Fruit fly (Drosophila melanogaster) whole organism, embryonic: ENCODE measurements around the gene vers.
A peak's percentile ranks its signal among the peaks of the same experiment; 100 is the strongest.

ENCODE experiments used
- C15 ChIP-seq: fragments of 200-800 bp; sonication (Bioruptor generic); IDR thresholded peaks from 3 replicates; pipeline ENCODE4 v1.3.6; 2022; ENCODE audit warnings: missing biosample characterization, missing genetic modification characterization
- CG12391 ChIP-seq: fragments of 200-800 bp; sonication (Bioruptor generic); optimal IDR thresholded peaks from 3 replicates; lab custom pipeline; 2018; ENCODE audit warnings: missing biosample characterization, mild to moderate bottlenecking, missing genetic modification characterization, moderate library complexity
- CG16863 ChIP-seq: fragments of 200-800 bp; sonication (Bioruptor generic); optimal IDR thresholded peaks from 3 replicates; lab custom pipeline; 2016; ENCODE audit warnings: missing biosample characterization, missing genetic modification characterization
- CG17361 ChIP-seq: fragments of 200-800 bp; sonication (Bioruptor generic); IDR thresholded peaks from 3 replicates; pipeline ENCODE4 v1.3.6; 2022; ENCODE audit warnings: missing biosample characterization, missing genetic modification characterization
- CG17568 ChIP-seq: fragments of 200-800 bp; sonication (Bioruptor generic); optimal IDR thresholded peaks from 2 replicates; lab custom pipeline; 2018; ENCODE audit warnings: missing biosample characterization, mild to moderate bottlenecking, missing genetic modification characterization, moderate library complexity
- CG17612 ChIP-seq: fragments of 200-800 bp; sonication (Bioruptor generic); IDR thresholded peaks from 2 replicates; pipeline ENCODE4 v1.3.6; 2022; ENCODE audit warnings: missing biosample characterization, missing genetic modification characterization
- CG30403 ChIP-seq: fragments of 200-800 bp; sonication (Bioruptor generic); optimal IDR thresholded peaks from 3 replicates; lab custom pipeline; 2016; ENCODE audit warnings: missing biosample characterization, missing genetic modification characterization
- CG3065 ChIP-seq: fragments of 200-800 bp; sonication (Bioruptor generic); optimal IDR thresholded peaks from 2 replicates; lab custom pipeline; 2016; ENCODE audit warnings: missing biosample characterization, missing genetic modification characterization
- CG31441 ChIP-seq: fragments of 200-800 bp; sonication (Bioruptor generic); IDR thresholded peaks from 2 replicates; pipeline ENCODE4 v1.3.6; 2022; ENCODE audit warnings: missing biosample characterization, missing genetic modification characterization
- CG3163 ChIP-seq: fragments of 200-800 bp; sonication (Bioruptor generic); optimal IDR thresholded peaks from 3 replicates; lab custom pipeline; 2016; ENCODE audit warnings: missing biosample characterization, missing genetic modification characterization
- CG3407 ChIP-seq: fragments of 200-800 bp; sonication (Bioruptor generic); optimal IDR thresholded peaks from 2 replicates; lab custom pipeline; 2018; ENCODE audit warnings: missing biosample characterization, mild to moderate bottlenecking, missing genetic modification characterization
- CG3838 ChIP-seq: fragments of 200-800 bp; sonication (Bioruptor generic); optimal IDR thresholded peaks from 3 replicates; lab custom pipeline; 2016; ENCODE audit warnings: missing biosample characterization, missing genetic modification characterization
- CG4730 ChIP-seq: fragments of 200-800 bp; sonication (Bioruptor generic); IDR thresholded peaks from 2 replicates; pipeline ENCODE4 v1.3.6; 2022; ENCODE audit warnings: missing biosample characterization, missing genetic modification characterization
- CG6175 ChIP-seq: fragments of 200-800 bp; sonication (Bioruptor generic); IDR thresholded peaks from 3 replicates; pipeline ENCODE4 v1.3.6; 2022; ENCODE audit warnings: missing biosample characterization, missing genetic modification characterization
- CG6683 ChIP-seq: fragments of 200-800 bp; sonication (Bioruptor generic); optimal IDR thresholded peaks from 2 replicates; lab custom pipeline; 2017; ENCODE audit warnings: missing biosample characterization, mild to moderate bottlenecking, missing genetic modification characterization, missing genetic modification reagents
- CG7556 ChIP-seq: fragments of 200-800 bp; sonication (Bioruptor generic); optimal IDR thresholded peaks from 2 replicates; lab custom pipeline; 2017; ENCODE audit warnings: missing biosample characterization, mild to moderate bottlenecking, missing genetic modification characterization
- CG7928 ChIP-seq: fragments of 200-800 bp; sonication (Bioruptor generic); optimal IDR thresholded peaks from 2 replicates; lab custom pipeline; 2017; ENCODE audit warnings: missing biosample characterization, mild to moderate bottlenecking, missing genetic modification characterization
- CG7963 ChIP-seq: fragments of 200-800 bp; sonication (Bioruptor generic); IDR thresholded peaks from 3 replicates; pipeline ENCODE4 v1.3.6; 2022; ENCODE audit warnings: missing biosample characterization, missing genetic modification characterization; ENCODE audit not compliant: partially characterized antibody
- CG8388 ChIP-seq: fragments of 200-800 bp; sonication (Bioruptor generic); optimal IDR thresholded peaks from 2 replicates; lab custom pipeline; 2019; ENCODE audit warnings: missing biosample characterization, mild to moderate bottlenecking, missing genetic modification characterization, moderate library complexity
- CG8944 ChIP-seq: fragments of 200-800 bp; sonication (Bioruptor generic); optimal IDR thresholded peaks from 3 replicates; lab custom pipeline; 2016; ENCODE audit warnings: missing biosample characterization, missing genetic modification characterization
- CHES-1-like ChIP-seq: fragments of 200-800 bp; sonication (Bioruptor generic); optimal IDR thresholded peaks from 2 replicates; lab custom pipeline; 2016; ENCODE audit warnings: missing biosample characterization, missing genetic modification characterization
- Camta ChIP-seq: fragments of 200-800 bp; sonication (Bioruptor generic); optimal IDR thresholded peaks from 2 replicates; lab custom pipeline; 2016; ENCODE audit warnings: missing biosample characterization, missing genetic modification characterization
- D19A ChIP-seq: fragments of 200-800 bp; optimal IDR thresholded peaks from 3 replicates; lab custom pipeline; 2019; ENCODE audit warnings: missing biosample characterization, mild to moderate bottlenecking, missing genetic modification characterization, moderate library complexity
- Deaf1 ChIP-seq: fragments of 200-800 bp; optimal IDR thresholded peaks from 3 replicates; lab custom pipeline; 2019; ENCODE audit warnings: missing biosample characterization, mild to moderate bottlenecking, missing genetic modification characterization, moderate library complexity
- Dip2 ChIP-seq: fragments of 200-800 bp; sonication (Bioruptor generic); IDR thresholded peaks from 2 replicates; pipeline ENCODE4 v1.3.6; 2022; ENCODE audit warnings: missing biosample characterization, missing genetic modification characterization
- Dip3 ChIP-seq: fragments of 200-800 bp; sonication (Bioruptor generic); optimal IDR thresholded peaks from 3 replicates; lab custom pipeline; 2016; ENCODE audit warnings: missing biosample characterization, missing genetic modification characterization
- Dll ChIP-seq: fragments of 200-800 bp; sonication (Bioruptor generic); IDR thresholded peaks from 4 replicates; pipeline ENCODE4 v1.3.6; 2022; ENCODE audit warnings: missing biosample characterization, missing genetic modification characterization; ENCODE audit not compliant: partially characterized antibody
- GATAe ChIP-seq: fragments of 200-800 bp; sonication (Bioruptor generic); conservative IDR thresholded peaks from 2 replicates; pipeline ENCODE4 v1.3.6; 2022; ENCODE audit warnings: missing biosample characterization, missing genetic modification characterization
- HHEX ChIP-seq: fragments of 200-800 bp; sonication (Bioruptor generic); optimal IDR thresholded peaks from 3 replicates; lab custom pipeline; 2017; ENCODE audit warnings: missing biosample characterization, mild to moderate bottlenecking, missing genetic modification characterization, missing genetic modification reagents
- Jarid2 ChIP-seq: fragments of 200-800 bp; sonication (Bioruptor generic); optimal IDR thresholded peaks from 3 replicates; lab custom pipeline; 2017; ENCODE audit warnings: mild to moderate bottlenecking, missing biosample characterization, missing genetic modification reagents, missing genetic modification characterization
- Sry-β ChIP-seq: fragments of 200-800 bp; sonication (Bioruptor generic); optimal IDR thresholded peaks from 2 replicates; lab custom pipeline; 2018; ENCODE audit warnings: missing biosample characterization, mild to moderate bottlenecking, missing genetic modification characterization, moderate library complexity
- Xbp1 ChIP-seq: fragments of 200-800 bp; sonication (Bioruptor generic); optimal IDR thresholded peaks from 3 replicates; lab custom pipeline; 2016; ENCODE audit warnings: missing biosample characterization, mild to moderate bottlenecking, missing genetic modification characterization
- btn ChIP-seq: fragments of 200-800 bp; sonication (Bioruptor generic); optimal IDR thresholded peaks from 2 replicates; lab custom pipeline; 2016; ENCODE audit warnings: missing biosample characterization, missing genetic modification characterization
- fd3F ChIP-seq: fragments of 200-800 bp; sonication (Bioruptor generic); optimal IDR thresholded peaks from 2 replicates; lab custom pipeline; 2018; ENCODE audit warnings: missing biosample characterization, mild to moderate bottlenecking, missing genetic modification characterization, moderate library complexity
- gro ChIP-seq: fragments of 200-800 bp; sonication (Bioruptor generic); optimal IDR thresholded peaks from 2 replicates; lab custom pipeline; 2016; ENCODE audit warnings: missing biosample characterization, missing genetic modification characterization
- odd ChIP-seq: fragments of 200-800 bp; sonication (Bioruptor generic); optimal IDR thresholded peaks from 2 replicates; lab custom pipeline; 2017; ENCODE audit warnings: missing biosample characterization, mild to moderate bottlenecking, missing genetic modification characterization
- onecut ChIP-seq: fragments of 200-800 bp; sonication (Bioruptor generic); IDR thresholded peaks from 2 replicates; pipeline ENCODE4 v1.3.6; 2022; ENCODE audit warnings: missing biosample characterization, missing genetic modification characterization
- otp ChIP-seq: fragments of 200-800 bp; sonication (Bioruptor generic); IDR thresholded peaks from 3 replicates; pipeline ENCODE4, ENCODE4 v1.3.6; 2022; ENCODE audit warnings: missing biosample characterization, missing genetic modification characterization
- pros ChIP-seq: fragments of 200-800 bp; sonication (Bioruptor generic); optimal IDR thresholded peaks from 3 replicates; lab custom pipeline; 2019; ENCODE audit warnings: missing biosample characterization, mild to moderate bottlenecking, missing genetic modification characterization, moderate library complexity
- psq ChIP-seq: fragments of 200-800 bp; sonication (Bioruptor generic); optimal IDR thresholded peaks from 2 replicates; lab custom pipeline; 2017; ENCODE audit warnings: missing biosample characterization, missing genetic modification characterization
- rib ChIP-seq: fragments of 200-800 bp; sonication (Bioruptor generic); IDR thresholded peaks from 2 replicates; pipeline ENCODE4 v1.3.6; 2022; ENCODE audit warnings: missing biosample characterization, missing genetic modification characterization
- shn ChIP-seq: fragments of 200-800 bp; sonication (Bioruptor generic); optimal IDR thresholded peaks from 3 replicates; lab custom pipeline; 2016; ENCODE audit warnings: missing biosample characterization, missing genetic modification characterization
- sr ChIP-seq: fragments of 200-800 bp; sonication (Bioruptor generic); IDR thresholded peaks from 3 replicates; pipeline ENCODE4 v1.3.6; 2022; ENCODE audit warnings: missing biosample characterization, missing genetic modification characterization
- ssp ChIP-seq: fragments of 200-800 bp; sonication (Bioruptor generic); IDR thresholded peaks from 2 replicates; pipeline ENCODE4 v1.3.6; 2022; ENCODE audit warnings: missing biosample characterization, missing genetic modification characterization
- tup ChIP-seq: fragments of 200-800 bp; sonication (Bioruptor generic); optimal IDR thresholded peaks from 2 replicates; lab custom pipeline; 2016; ENCODE audit warnings: missing biosample characterization, mild to moderate bottlenecking, missing genetic modification characterization, moderate library complexity
- tx ChIP-seq: fragments of 200-800 bp; sonication (Bioruptor generic); optimal IDR thresholded peaks from 2 replicates; lab custom pipeline; 2016; ENCODE audit warnings: missing biosample characterization, missing genetic modification characterization
- unc-4 ChIP-seq: fragments of 200-800 bp; sonication (Bioruptor generic); IDR thresholded peaks from 2 replicates; pipeline ENCODE4 v1.3.6; 2022; ENCODE audit warnings: missing biosample characterization, missing genetic modification characterization; ENCODE audit not compliant: partially characterized antibody
- wor ChIP-seq: fragments of 200-800 bp; sonication (Bioruptor generic); IDR thresholded peaks from 2 replicates; pipeline ENCODE4 v1.3.6; 2022; ENCODE audit warnings: missing biosample characterization, missing genetic modification characterization
- zen2 ChIP-seq: fragments of 200-800 bp; sonication (Bioruptor generic); IDR thresholded peaks from 3 replicates; pipeline ENCODE4 v1.3.6; 2022; ENCODE audit warnings: missing biosample characterization, missing genetic modification characterization; ENCODE audit not compliant: partially characterized antibody

The vers gene

dm6 chr3L:12090898-12091685, 24.8 kb upstream of the vers start (continued):
- TF ChIP-seq CG17361 (GFP tag; lab: Robert Waterston, UW): peak; percentile 64; the same call in 2 of the 3 replicates
- peak; percentile 18 for TF ChIP-seq CG6683 (GFP tag; lab: Kevin White, UChicago)
- TF ChIP-seq pros (GFP tag; lab: Kevin White, UChicago): no peak
- TF ChIP-seq gro (GFP tag; lab: Kevin White, UChicago): peak; percentile 44
- peak; percentile 56 for TF ChIP-seq CG12391 (tag; lab: Kevin White, UChicago)
- TF ChIP-seq tup (GFP tag; lab: Kevin White, UChicago): peak; percentile 28
- TF ChIP-seq unc-4 (GFP tag; lab: Robert Waterston, UW): no peak
- no peak for TF ChIP-seq CG7963 (GFP tag; lab: Robert Waterston, UW)
- peak; percentile 14 for TF ChIP-seq CG7928 (GFP tag; lab: Kevin White, UChicago)
- no peak for TF ChIP-seq Dip2 (GFP tag; lab: Robert Waterston, UW)
- TF ChIP-seq CG3163 (GFP tag; lab: Kevin White, UChicago): no peak
- peak; percentile 65 for TF ChIP-seq HHEX (GFP tag; lab: Kevin White, UChicago)
- TF ChIP-seq Jarid2 (GFP tag; lab: Kevin White, UChicago): no peak
- TF ChIP-seq btn (GFP tag; lab: Kevin White, UChicago): no peak
- no peak for TF ChIP-seq Camta (GFP tag; lab: Kevin White, UChicago)
- peak; percentile 7 for TF ChIP-seq Deaf1 (tag; lab: Kevin White, UChicago)
- peak; percentile 60 for TF ChIP-seq CG7556
- TF ChIP-seq GATAe (GFP tag; lab: Robert Waterston, UW): no peak; the same call in 1 of the 2 replicates
- TF ChIP-seq C15 (GFP tag; lab: Robert Waterston, UW): no peak
- TF ChIP-seq CG8388 (GFP tag; lab: Kevin White, UChicago): peak; percentile 2
- peak; percentile 54 for TF ChIP-seq Dip3 (GFP tag; lab: Kevin White, UChicago)
- TF ChIP-seq rib (GFP tag; lab: Robert Waterston, UW): 0 out of 2 replicates have a peak, but pooled peaks have one; percentile 69
- TF ChIP-seq CG16863 (GFP tag; lab: Kevin White, UChicago): peak; percentile 38
- TF ChIP-seq Xbp1 (GFP tag; lab: Kevin White, UChicago): peak; percentile 66
- no peak for TF ChIP-seq psq (GFP tag; lab: Kevin White, UChicago)
- TF ChIP-seq shn: no peak
- TF ChIP-seq CG3838: peak; percentile 16
- TF ChIP-seq CG8944 (GFP tag; lab: Kevin White, UChicago): no peak
- TF ChIP-seq onecut (GFP tag; lab: Robert Waterston, UW): 0 out of 2 replicates have a peak, but pooled peaks have one; percentile 16
- TF ChIP-seq ssp (GFP tag; lab: Robert Waterston, UW): no peak
- TF ChIP-seq CG31441 (GFP tag; lab: Robert Waterston, UW): peak; percentile 51; the same call in 1 of the 2 replicates
- TF ChIP-seq CG30403 (GFP tag; lab: Kevin White, UChicago): peak; percentile 68
- TF ChIP-seq wor: no peak
- TF ChIP-seq CG3065: no peak
- TF ChIP-seq tx (GFP tag; lab: Kevin White, UChicago): no peak
- peak; percentile 62 for TF ChIP-seq fd3F (GFP tag; lab: Kevin White, UChicago)
- TF ChIP-seq CG17568 (GFP tag; lab: Kevin White, UChicago): peak; percentile 57
- TF ChIP-seq odd (GFP tag; lab: Kevin White, UChicago): peak; percentile 53
- TF ChIP-seq Dll (GFP tag; lab: Robert Waterston, UW): no peak
- peak; percentile 9 for TF ChIP-seq CHES-1-like (GFP tag; lab: Kevin White, UChicago)
- peak; percentile 63 for TF ChIP-seq CG4730 (GFP tag; lab: Robert Waterston, UW)
- peak; percentile 4; the same call in 1 of the 3 replicates for TF ChIP-seq otp (GFP tag; lab: Robert Waterston, UW)
- no peak for TF ChIP-seq sr (GFP tag; lab: Robert Waterston, UW)
- TF ChIP-seq zen2 (GFP tag; lab: Robert Waterston, UW): no peak
- no peak for TF ChIP-seq CG6175 (GFP tag; lab: Robert Waterston, UW)
- peak; percentile 29 for TF ChIP-seq D19A
- TF ChIP-seq Sry-β (GFP tag; lab: Kevin White, UChicago): no peak
- TF ChIP-seq CG17612: peak; percentile 69; the same call in 1 of the 2 replicates
- peak; percentile 1 for TF ChIP-seq CG3407 (GFP tag; lab: Kevin White, UChicago)
